Worm (Caenorhabditis elegans): ENCODE results near the gene C31E10.11.

The C31E10.11 gene

DNA sequence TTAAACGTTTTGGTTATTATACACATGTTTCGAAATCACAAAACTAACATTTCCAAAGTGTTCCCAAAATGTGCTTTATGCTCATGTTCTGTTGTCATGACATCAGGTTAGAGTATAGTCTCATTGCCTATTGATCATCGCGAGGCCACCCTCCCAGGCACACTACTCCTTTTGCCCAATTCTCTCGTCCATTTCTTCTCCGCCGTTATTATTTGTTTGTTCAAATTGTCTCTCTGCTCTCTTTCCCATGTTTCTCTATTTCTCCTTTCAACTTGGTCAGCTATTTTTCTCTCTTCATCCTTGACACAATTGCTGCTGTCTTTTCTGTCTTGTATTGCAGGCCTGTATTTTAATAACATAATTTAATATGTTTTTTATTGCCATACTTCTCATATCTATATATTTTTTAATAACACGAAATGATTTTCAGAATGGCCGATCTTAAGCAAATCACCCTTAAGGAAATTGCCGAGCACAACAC, 11.0 kb upstream of the C31E10.11 start, which contains the start of gene cytb-5.1:
Gene cytb-5.1, plus strand, starts transcription at position 431 of the 481 bp plus-strand sequence.
- peak; percentile 68 for TF ChIP-seq lin-14 (GFP tag; optimal IDR thresholded peaks at IDR 0.05)
- peak; percentile 8 for TF ChIP-seq elt-2 (tag; optimal IDR thresholded peaks at IDR 0.05)
- peak in 2 of 3 experiments; percentile 21 to 46 for TF ChIP-seq ceh-82 (tag; optimal IDR thresholded peaks at IDR 0.05)
- TF ChIP-seq lin-39 (tag; optimal IDR thresholded peaks at IDR 0.05): no peak
- no peak for TF ChIP-seq ceh-90 (tag; optimal IDR thresholded peaks at IDR 0.05)
- TF ChIP-seq fos-1 (tag; optimal IDR thresholded peaks at IDR 0.05): no peak
- peak; percentile 6 for TF ChIP-seq xbp-1 (tag; optimal IDR thresholded peaks at IDR 0.05)
- peak in 1 of 6 experiments; percentile 17 for TF ChIP-seq elt-3 (tag; optimal IDR thresholded peaks at IDR 0.05)
- peak; percentile 38 for TF ChIP-seq swsn-7 (tag; optimal IDR thresholded peaks at IDR 0.05)
- TF ChIP-seq unc-98 (GFP tag; IDR thresholded peaks at IDR 0.05): no peak
- TF ChIP-seq sup-37 (GFP tag; optimal IDR thresholded peaks at IDR 0.05): no peak
- TF ChIP-seq nhr-90 (tag; optimal IDR thresholded peaks at IDR 0.05; ENCODE audit: poor library complexity): no peak
- no peak for TF ChIP-seq mef-2 (tag; optimal IDR thresholded peaks at IDR 0.05)
- TF ChIP-seq nhr-11 (tag; optimal IDR thresholded peaks at IDR 0.05): no peak
- peak; percentile 51 for TF ChIP-seq nhr-77 (tag; optimal IDR thresholded peaks at IDR 0.05)
- no peak for TF ChIP-seq unc-86 (tag; optimal IDR thresholded peaks at IDR 0.05)
- TF ChIP-seq egl-13 (tag; optimal IDR thresholded peaks at IDR 0.05): no peak
- no peak for TF ChIP-seq grh-1 (GFP tag; IDR thresholded peaks at IDR 0.05)
- peak; percentile 2 for TF ChIP-seq skn-1 (tag; optimal IDR thresholded peaks at IDR 0.05)
- TF ChIP-seq nhr-71 (tag; optimal IDR thresholded peaks at IDR 0.05): peak; percentile 52
- TF ChIP-seq tlp-1 (tag; optimal IDR thresholded peaks at IDR 0.05): no peak
- TF ChIP-seq nhr-20 (tag; optimal IDR thresholded peaks at IDR 0.05): peak; percentile 78
- TF ChIP-seq ceh-63 (GFP tag; optimal IDR thresholded peaks at IDR 0.05): no peak
- TF ChIP-seq snpc-4 (tag; optimal IDR thresholded peaks at IDR 0.05): no peak
- peak in 1 of 2 experiments; percentile 24 for TF ChIP-seq lin-35 (GFP tag; optimal IDR thresholded peaks at IDR 0.05)
- no peak for TF ChIP-seq ceh-88 (GFP tag; IDR thresholded peaks at IDR 0.05)
- no peak for TF ChIP-seq tbx-2 (tag; optimal IDR thresholded peaks at IDR 0.05)
- no peak for TF ChIP-seq pax-3 (tag; optimal IDR thresholded peaks at IDR 0.05)
- TF ChIP-seq ceh-8 (GFP tag; optimal IDR thresholded peaks at IDR 0.05): no peak
- peak; percentile 45 for TF ChIP-seq blmp-1 (tag; optimal IDR thresholded peaks at IDR 0.05)
- TF ChIP-seq snu-23 (GFP tag; optimal IDR thresholded peaks at IDR 0.05): peak; percentile 36
- TF ChIP-seq C04F5.9 (tag; optimal IDR thresholded peaks at IDR 0.05): no peak
- TF ChIP-seq lin-13 (GFP tag; optimal IDR thresholded peaks at IDR 0.05): no peak
- no peak for TF ChIP-seq pag-3 (tag; optimal IDR thresholded peaks at IDR 0.05; ENCODE audit: borderline replicate concordance, insufficient read depth)
- no peak for TF ChIP-seq unc-62 (GFP tag; optimal IDR thresholded peaks at IDR 0.05)
- TF ChIP-seq lsy-2 (tag; optimal IDR thresholded peaks at IDR 0.05): peak in 1 of 2 experiments; percentile 11
- TF ChIP-seq sptf-1 (tag; optimal IDR thresholded peaks at IDR 0.05): no peak
- TF ChIP-seq nhr-237 (tag; optimal IDR thresholded peaks at IDR 0.05): peak; percentile 3
- TF ChIP-seq fkh-8 (tag; optimal IDR thresholded peaks at IDR 0.05): peak; percentile 39
- peak; percentile 44 for TF ChIP-seq jun-1 (tag; optimal IDR thresholded peaks at IDR 0.05)
- TF ChIP-seq rnt-1 (tag; optimal IDR thresholded peaks at IDR 0.05): peak; percentile 28
- no peak for TF ChIP-seq lin-15B (tag; optimal IDR thresholded peaks at IDR 0.05)
- peak in 1 of 2 experiments; percentile 5 for TF ChIP-seq mdl-1 (tag; optimal IDR thresholded peaks at IDR 0.05)
- no peak for TF ChIP-seq nhr-28 (tag; optimal IDR thresholded peaks at IDR 0.05)
- TF ChIP-seq nhr-47 (tag; optimal IDR thresholded peaks at IDR 0.05): peak; percentile 28
- TF ChIP-seq F16B12.6 (tag; optimal IDR thresholded peaks at IDR 0.05): no peak
- TF ChIP-seq nhr-12 (tag; optimal IDR thresholded peaks at IDR 0.05): no peak
- peak in 1 of 2 experiments; percentile 8 for TF ChIP-seq efl-1 (optimal IDR thresholded peaks at IDR 0.05)
- TF ChIP-seq efl-1 (GFP tag; optimal IDR thresholded peaks at IDR 0.05 in 1 of 2): peak in 1 of 2 experiments; percentile 7
- TF ChIP-seq vab-15 (tag; optimal IDR thresholded peaks at IDR 0.05): no peak
- TF ChIP-seq hlh-4 (tag; optimal IDR thresholded peaks at IDR 0.05): no peak

Data from whole organism, L1 larva.